Worm (Caenorhabditis elegans): ENCODE results near the gene F25B4.8.

ce11 chrV:5660604-5661209, 30.8 kb downstream of the F25B4.8 start, which contains the start of the genes mut-14 and C14C11.2:
- TF ChIP-seq ama-1 (optimal IDR thresholded peaks at IDR 0.05) (no peak), aly-1 (tag; optimal IDR thresholded peaks at IDR 0.05) (no peak), sea-1 (GFP tag; conservative IDR thresholded peaks at IDR 0.05) (no peak), F13C5.2 (tag; optimal IDR thresholded peaks at IDR 0.05) (no peak)

All from whole organism, early embryonic.